Worm (Caenorhabditis elegans) whole organism, late embryonic: ENCODE data around the gene K08E4.3.

Experiments used
- T23F11.4 ChIP-seq: fragments of 200-800 bp; sonication (Bioruptor generic); optimal IDR thresholded peaks from 2 replicates; lab custom pipeline; 2018; ENCODE audit warnings: mild to moderate bottlenecking, missing genetic modification characterization, missing compliant biosample characterization
- ceh-24 ChIP-seq: sonication (generic microtip); optimal IDR thresholded peaks from 2 replicates; lab custom pipeline; 2016; ENCODE audit warnings: mild to moderate bottlenecking, missing genetic modification characterization, missing compliant biosample characterization
- ceh-30 ChIP-seq: fragments of 150-350 bp; optimal IDR thresholded peaks from 2 replicates; lab custom pipeline; 2014; ENCODE audit warnings: missing biosample characterization, missing genetic modification characterization
- ceh-45 ChIP-seq: fragments of 200-800 bp; sonication (Bioruptor generic); IDR thresholded peaks from 2 replicates; pipeline ENCODE4 v1.3.6; 2022; ENCODE audit warnings: missing genetic modification reagents, missing genetic modification characterization, missing compliant biosample characterization
- ceh-9 ChIP-seq: sonication (generic microtip); optimal IDR thresholded peaks from 2 replicates; lab custom pipeline; 2016; ENCODE audit warnings: mild to moderate bottlenecking, missing genetic modification characterization, inconsistent platforms, missing compliant biosample characterization
- dmd-4 ChIP-seq: sonication (generic microtip); optimal IDR thresholded peaks from 2 replicates; lab custom pipeline; 2016; ENCODE audit warnings: borderline replicate concordance, missing genetic modification characterization, missing compliant biosample characterization
- lim-6 ChIP-seq: sonication (generic microtip); optimal IDR thresholded peaks from 2 replicates; lab custom pipeline; 2016; ENCODE audit warnings: missing genetic modification characterization, missing compliant biosample characterization
- pha-4 ChIP-seq: fragments of 150-350 bp; optimal IDR thresholded peaks from 2 replicates; lab custom pipeline; 2018; ENCODE audit warnings: missing biosample characterization, missing genetic modification reagents, missing genetic modification characterization
- ref-2 ChIP-seq: sonication (generic microtip); optimal IDR thresholded peaks from 2 replicates; lab custom pipeline; 2016; ENCODE audit warnings: missing genetic modification characterization, missing compliant biosample characterization
- tbx-2 ChIP-seq: sonication (generic microtip); optimal IDR thresholded peaks from 2 replicates; lab custom pipeline; 2016; ENCODE audit warnings: missing genetic modification characterization, missing compliant biosample characterization
- unc-42 ChIP-seq: sonication (generic microtip); optimal IDR thresholded peaks from 2 replicates; lab custom pipeline; 2016; ENCODE audit warnings: missing genotype, missing genetic modification characterization, missing compliant biosample characterization

DNA sequence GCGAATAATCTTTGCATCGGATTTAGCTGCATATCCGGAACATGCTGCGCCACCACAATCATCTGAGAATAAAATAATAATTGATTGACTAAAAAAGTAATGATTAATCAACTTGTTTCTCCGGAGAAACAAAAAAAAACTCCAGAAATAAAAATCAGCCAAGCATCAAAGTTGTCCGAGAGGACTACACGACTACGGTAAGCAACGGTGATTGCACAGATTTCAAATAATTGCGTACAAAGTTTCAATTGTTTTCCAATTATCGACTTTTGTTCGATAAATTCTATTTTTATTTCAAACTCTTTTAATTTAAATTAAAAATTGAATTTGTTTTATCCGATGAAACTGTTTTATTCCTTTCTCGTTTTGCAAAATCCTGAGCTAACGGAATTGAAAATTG lies 35.8 kb downstream of the K08E4.3 start, which contains the start of gene cpsf-4:
- no peak for TF ChIP-seq ceh-30 (tag; lab: Kevin White, UChicago)
- no peak for TF ChIP-seq ceh-45 (GFP tag; lab: Robert Waterston, UW)
- TF ChIP-seq ceh-24 (tag; lab: Kevin White, UChicago), result no peak
- TF ChIP-seq unc-42 (tag; lab: Kevin White, UChicago), result no peak
- no peak for TF ChIP-seq lim-6 (tag; lab: Kevin White, UChicago)
- no peak for TF ChIP-seq ref-2 (tag; lab: Kevin White, UChicago)
- no peak for TF ChIP-seq pha-4 (tag; lab: Kevin White, UChicago)
- TF ChIP-seq ceh-9, result no peak
- TF ChIP-seq tbx-2 (tag; lab: Kevin White, UChicago), result no peak
- TF ChIP-seq T23F11.4, result no peak
- TF ChIP-seq dmd-4, result no peak
